Worm (Caenorhabditis elegans) whole organism, L1 larva: ENCODE data around the gene gcy-9.

Experiments used
- C16A3.4 ChIP-seq: fragments of 150-350 bp; optimal IDR thresholded peaks from 2 replicates; lab custom pipeline; 2014; ENCODE audit warnings: missing biosample characterization, missing genetic modification characterization
- C34B4.2 ChIP-seq: sonication (generic microtip); optimal IDR thresholded peaks from 2 replicates; lab custom pipeline; 2017; ENCODE audit warnings: mild to moderate bottlenecking, missing genetic modification characterization, missing compliant biosample characterization
- alr-1 ChIP-seq: fragments of 200-800 bp; sonication (Bioruptor generic); optimal IDR thresholded peaks from 2 replicates; lab custom pipeline; 2018; ENCODE audit warnings: borderline replicate concordance, mild to moderate bottlenecking, missing genetic modification characterization, missing compliant biosample characterization
- aly-2 ChIP-seq: fragments of 150-350 bp; optimal IDR thresholded peaks from 2 replicates; lab custom pipeline; 2014; ENCODE audit warnings: missing biosample characterization, missing genetic modification characterization
- ama-1 ChIP-seq: fragments of 150-350 bp; optimal IDR thresholded peaks from 2 replicates; lab custom pipeline; 2014
- ceh-63 ChIP-seq: fragments of 200-800 bp; sonication (Bioruptor generic); optimal IDR thresholded peaks from 2 replicates; lab custom pipeline; 2018; ENCODE audit warnings: mild to moderate bottlenecking, missing genetic modification characterization, missing compliant biosample characterization
- ceh-8 ChIP-seq: fragments of 200-800 bp; sonication (Bioruptor generic); optimal IDR thresholded peaks from 2 replicates; lab custom pipeline; 2018; ENCODE audit warnings: mild to moderate bottlenecking, missing genetic modification characterization, moderate library complexity, missing compliant biosample characterization
- ceh-90 ChIP-seq: sonication (generic microtip); optimal IDR thresholded peaks from 2 replicates; lab custom pipeline; 2016; ENCODE audit warnings: missing genetic modification characterization, missing compliant biosample characterization
- dpl-1 ChIP-seq, 3 experiments: fragments of 150-350 bp in 2 of 3; sonication (generic microtip) in 1 of 3; optimal IDR thresholded peaks; 2 replicates each; lab custom pipeline; 2014 to 2017; ENCODE audit warnings: missing biosample characterization in 3 of 3, missing genetic modification characterization in 3 of 3, missing genetic modification reagents in 3 of 3
- efl-1 ChIP-seq, 4 experiments: fragments of 150-350 bp; optimal IDR thresholded peaks in 3 of 4; peaks in 1 of 4; 1 replicate in 1 of 4; 2 replicates in 3 of 4; lab custom pipeline; 2014; ENCODE audit warnings: missing biosample characterization in 2 of 4, missing genetic modification characterization in 2 of 4, missing genetic modification reagents in 2 of 4
- efl-3 ChIP-seq: fragments of 200-800 bp; sonication (Bioruptor generic); optimal IDR thresholded peaks from 2 replicates; lab custom pipeline; 2018; ENCODE audit warnings: mild to moderate bottlenecking, missing genetic modification characterization, missing compliant biosample characterization
- egl-27 ChIP-seq, 2 experiments: fragments of 150-350 bp in 1 of 2; sonication (generic microtip); optimal IDR thresholded peaks; 3 replicates each; lab custom pipeline; 2017 to 2018; ENCODE audit warnings: missing biosample characterization in 2 of 2, missing genetic modification characterization in 2 of 2, missing genetic modification reagents in 2 of 2
- elt-2 ChIP-seq: sonication (generic microtip); optimal IDR thresholded peaks from 2 replicates; lab custom pipeline; 2016; ENCODE audit warnings: missing genetic modification characterization, mild to moderate bottlenecking, inconsistent platforms, missing compliant biosample characterization, missing genetic modification reagents
- fos-1 ChIP-seq: fragments of 150-350 bp; optimal IDR thresholded peaks from 2 replicates; lab custom pipeline; 2014; ENCODE audit warnings: missing biosample characterization, missing genetic modification characterization
- hlh-4 ChIP-seq: sonication (generic microtip); optimal IDR thresholded peaks from 2 replicates; lab custom pipeline; 2016; ENCODE audit warnings: mild to moderate bottlenecking, missing genetic modification characterization, missing compliant biosample characterization
- isw-1 ChIP-seq: fragments of 200-800 bp; sonication (Bioruptor generic); IDR thresholded peaks from 2 replicates; pipeline ENCODE4 v1.3.6; 2022; ENCODE audit warnings: missing genetic modification characterization, missing compliant biosample characterization
- jun-1 ChIP-seq: fragments of 150-350 bp; optimal IDR thresholded peaks from 2 replicates; lab custom pipeline; 2014; ENCODE audit warnings: missing biosample characterization, missing genetic modification reagents, missing genetic modification characterization
- lin-14 ChIP-seq: fragments of 200-800 bp; sonication (Bioruptor generic); optimal IDR thresholded peaks from 2 replicates; lab custom pipeline; 2018; ENCODE audit warnings: mild to moderate bottlenecking, missing genetic modification characterization, moderate library complexity, missing compliant biosample characterization
- lin-15B ChIP-seq: fragments of 150-350 bp; sonication (generic microtip); optimal IDR thresholded peaks from 3 replicates; lab custom pipeline; 2014; ENCODE audit warnings: missing biosample characterization, missing genetic modification characterization
- lin-35 ChIP-seq, 2 experiments: fragments of 150-350 bp; optimal IDR thresholded peaks; 2 replicates each; lab custom pipeline; 2014; ENCODE audit warnings: missing biosample characterization in 2 of 2, missing genetic modification characterization in 2 of 2, missing genetic modification reagents in 2 of 2
- lir-3 ChIP-seq: sonication (generic microtip); optimal IDR thresholded peaks from 2 replicates; lab custom pipeline; 2016; ENCODE audit warnings: mild to moderate bottlenecking, missing genetic modification characterization, moderate library complexity, missing compliant biosample characterization; ENCODE audit not compliant: poor library complexity
- nhr-237 ChIP-seq: fragments of 150-350 bp; optimal IDR thresholded peaks from 2 replicates; lab custom pipeline; 2014; ENCODE audit warnings: missing biosample characterization, missing genetic modification characterization
- nhr-77 ChIP-seq: fragments of 150-350 bp; optimal IDR thresholded peaks from 2 replicates; lab custom pipeline; 2014; ENCODE audit warnings: missing biosample characterization, missing genetic modification characterization
- nhr-84 ChIP-seq: sonication (generic microtip); optimal IDR thresholded peaks from 2 replicates; lab custom pipeline; 2017; ENCODE audit warnings: missing biosample characterization, missing genetic modification characterization
- nhr-90 ChIP-seq: sonication (generic microtip); optimal IDR thresholded peaks from 2 replicates; lab custom pipeline; 2016; ENCODE audit warnings: mild to moderate bottlenecking, missing genetic modification characterization, missing compliant biosample characterization; ENCODE audit not compliant: poor library complexity
- pax-3 ChIP-seq: fragments of 200-800 bp; sonication (Bioruptor generic); optimal IDR thresholded peaks from 2 replicates; lab custom pipeline; 2018; ENCODE audit warnings: mild to moderate bottlenecking, missing genetic modification characterization, moderate library complexity, missing compliant biosample characterization
- rnt-1 ChIP-seq: sonication (generic microtip); optimal IDR thresholded peaks from 2 replicates; lab custom pipeline; 2016; ENCODE audit warnings: mild to moderate bottlenecking, missing genetic modification characterization, moderate library complexity, missing compliant biosample characterization
- snpc-4 ChIP-seq: fragments of 150-350 bp; optimal IDR thresholded peaks from 2 replicates; lab custom pipeline; 2014; ENCODE audit warnings: missing biosample characterization, missing genetic modification characterization
- sox-4 ChIP-seq: sonication (generic microtip); optimal IDR thresholded peaks from 2 replicates; lab custom pipeline; 2016; ENCODE audit warnings: missing genetic modification characterization, missing compliant biosample characterization
- swsn-7 ChIP-seq: sonication (generic microtip); optimal IDR thresholded peaks from 2 replicates; lab custom pipeline; 2016; ENCODE audit warnings: missing genetic modification characterization, missing compliant biosample characterization
- tlp-1 ChIP-seq: fragments of 150-350 bp; optimal IDR thresholded peaks from 2 replicates; lab custom pipeline; 2014; ENCODE audit warnings: missing biosample characterization, missing genetic modification characterization
- unc-130 ChIP-seq: fragments of 150-350 bp; optimal IDR thresholded peaks from 2 replicates; lab custom pipeline; 2017; ENCODE audit warnings: missing biosample characterization, missing genetic modification characterization, inconsistent platforms
- unc-62 ChIP-seq: fragments of 150-350 bp; optimal IDR thresholded peaks from 2 replicates; lab custom pipeline; 2014; ENCODE audit warnings: missing biosample characterization, missing genetic modification reagents, missing genetic modification characterization
- unc-98 ChIP-seq: fragments of 200-800 bp; sonication (Bioruptor generic); IDR thresholded peaks from 2 replicates; pipeline ENCODE4 v1.3.6; 2022; ENCODE audit warnings: missing genetic modification characterization, missing compliant biosample characterization
- zip-4 ChIP-seq: fragments of 200-800 bp; sonication (Bioruptor generic); optimal IDR thresholded peaks from 2 replicates; lab custom pipeline; 2018; ENCODE audit warnings: mild to moderate bottlenecking, missing genetic modification characterization, moderate library complexity, missing compliant biosample characterization
- ztf-4 ChIP-seq: fragments of 150-350 bp; optimal IDR thresholded peaks from 2 replicates; lab custom pipeline; 2014; ENCODE audit warnings: missing biosample characterization, missing genetic modification characterization

The gcy-9 gene

DNA sequence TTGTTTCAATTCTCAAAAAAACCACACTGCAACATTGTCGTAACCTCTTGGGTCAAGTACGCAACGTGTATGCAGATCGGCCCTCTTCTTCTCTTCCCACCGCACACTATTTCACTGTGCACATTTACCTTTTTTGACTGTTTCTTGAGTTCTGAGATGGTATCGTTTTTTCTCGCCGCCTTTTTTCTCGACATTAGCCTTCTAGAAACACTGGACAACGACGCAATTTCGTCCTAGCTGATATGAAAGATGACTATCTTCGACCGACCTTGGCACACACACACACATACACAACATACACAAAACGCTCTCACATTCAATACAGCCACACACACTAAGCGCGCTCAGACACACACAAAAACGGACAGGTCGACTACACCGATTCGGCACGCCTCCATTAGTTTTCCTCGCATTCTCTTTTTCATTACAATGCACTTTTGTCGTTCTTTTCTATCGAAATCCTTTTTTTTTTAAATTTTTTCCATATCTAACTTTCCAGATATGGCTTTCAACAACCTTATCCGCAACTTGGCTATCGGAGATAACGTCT is 1.8 kb upstream of the gcy-9 start, which contains the start of gene aco-1 (continued):
- TF ChIP-seq efl-3, result peak; percentile 35
- no peak for TF ChIP-seq ceh-8
- TF ChIP-seq zip-4 (GFP tag; lab: Kevin White, UChicago), result no peak
- TF ChIP-seq nhr-90 (tag; lab: Kevin White, UChicago), result peak; percentile 73
- TF ChIP-seq hlh-4 (tag; lab: Kevin White, UChicago), result no peak

DNA sequence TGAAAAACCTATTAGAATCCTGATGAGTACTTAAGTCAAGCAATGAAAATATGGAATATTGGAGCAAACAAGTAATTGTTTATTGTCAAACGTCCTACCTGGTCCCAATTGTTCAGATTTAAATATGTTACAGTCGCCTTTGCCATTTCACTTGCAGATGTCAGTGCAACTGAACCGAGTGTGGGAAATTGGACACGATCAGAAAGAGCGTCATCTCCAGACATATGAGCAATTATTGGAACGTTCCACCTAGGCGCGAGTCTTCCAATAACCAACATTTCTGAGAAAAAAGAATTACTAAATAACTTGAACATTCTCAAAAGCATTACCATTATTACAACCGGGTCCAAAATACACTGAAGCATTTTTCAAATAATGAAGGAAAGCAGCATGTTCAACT is 588 bp downstream of the gcy-9 start:
- TF ChIP-seq lir-3 (tag; lab: Kevin White, UChicago) (no peak), ceh-63 (GFP tag; lab: Kevin White, UChicago) (no peak), rnt-1 (tag; lab: Kevin White, UChicago) (no peak), C34B4.2 (tag; lab: Kevin White, UChicago) (no peak), nhr-237 (tag; lab: Kevin White, UChicago) (no peak), ama-1 (no peak), nhr-77 (tag; lab: Kevin White, UChicago) (no peak), sox-4 (no peak), lin-15B (no peak), snpc-4 (tag; lab: Kevin White, UChicago) (no peak)

DNA sequence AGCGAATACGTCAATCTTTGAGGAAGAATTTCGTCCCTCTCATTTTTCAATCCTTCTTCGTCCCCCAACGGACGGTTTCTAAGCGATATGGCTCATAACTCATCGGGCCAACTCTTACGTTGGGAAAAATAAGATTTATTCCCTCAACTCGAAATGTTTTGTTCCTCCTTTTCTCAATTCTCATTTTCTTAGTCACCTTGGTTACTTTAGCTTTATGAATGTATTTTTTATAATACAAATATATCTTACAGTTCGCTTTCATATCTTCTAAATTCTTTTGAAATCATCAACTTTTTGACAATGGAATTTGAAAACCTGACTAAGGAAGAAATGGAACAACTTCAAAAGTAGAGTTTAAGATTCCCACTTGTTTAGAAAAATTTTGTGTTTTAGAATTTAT is 8.3 kb downstream of the gcy-9 start, which contains the start of gene npr-9:
npr-9 (plus strand) TSS at position 301 of the 400 bp plus-strand sequence.
- TF ChIP-seq sox-4, result no peak
- no peak for TF ChIP-seq aly-2
- no peak for TF ChIP-seq jun-1 (tag; lab: Kevin White, UChicago)
- no peak for TF ChIP-seq unc-62 (GFP tag; lab: Kevin White, UChicago)
- TF ChIP-seq isw-1, result no peak
- TF ChIP-seq fos-1 (tag; lab: Kevin White, UChicago), result no peak
- TF ChIP-seq dpl-1 (GFP tag; optimal IDR thresholded peaks at IDR 0.05; lab: Kevin White, UChicago), result no peak
- no peak for TF ChIP-seq swsn-7
- no peak for TF ChIP-seq unc-98
- TF ChIP-seq unc-130 (tag; lab: Kevin White, UChicago), result no peak
- TF ChIP-seq nhr-77 (tag; lab: Kevin White, UChicago), result no peak
- TF ChIP-seq alr-1 (tag; lab: Kevin White, UChicago), result no peak
- TF ChIP-seq egl-27 (tag; optimal IDR thresholded peaks at IDR 0.05; lab: Kevin White, UChicago), result no peak
- TF ChIP-seq C16A3.4 (tag; lab: Kevin White, UChicago), result no peak
- TF ChIP-seq lin-35 (GFP tag; optimal IDR thresholded peaks at IDR 0.05; lab: Kevin White, UChicago), result no peak
- no peak for TF ChIP-seq tlp-1 (tag; lab: Kevin White, UChicago)
- TF ChIP-seq pax-3 (tag; lab: Kevin White, UChicago), result no peak
- no peak for TF ChIP-seq ceh-90 (tag; lab: Kevin White, UChicago)
- TF ChIP-seq elt-2 (tag; lab: Kevin White, UChicago), result no peak
- no peak for TF ChIP-seq ztf-4 (tag; lab: Kevin White, UChicago)

DNA sequence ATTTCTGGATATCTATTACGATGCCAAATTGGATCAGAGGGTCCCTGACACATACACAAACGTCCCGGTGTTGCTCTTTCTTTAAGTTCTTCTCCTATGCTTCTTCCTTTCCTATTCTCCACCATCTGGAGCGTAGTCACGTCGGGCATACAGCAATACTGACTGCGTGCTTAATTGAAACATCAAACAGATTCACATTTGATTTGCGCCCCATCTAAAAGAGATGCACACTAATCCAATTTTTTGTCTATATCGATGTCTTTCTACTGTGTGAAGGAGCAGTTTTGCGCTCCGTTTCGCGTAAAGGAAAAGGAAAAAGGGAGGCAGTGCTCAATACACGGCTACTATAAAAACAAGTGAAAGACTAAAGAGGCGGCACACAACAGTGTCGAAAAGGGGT is 9.0 kb downstream of the gcy-9 start:
- TF ChIP-seq efl-1 (optimal IDR thresholded peaks at IDR 0.05; lab: Kevin White, UChicago), result no peak
- TF ChIP-seq efl-1 (GFP tag; optimal IDR thresholded peaks at IDR 0.05 in 1 of 2; lab: Kevin White, UChicago), result peak in 1 of 2 experiments; percentile 53
- TF ChIP-seq nhr-84 (tag; lab: Kevin White, UChicago), result no peak
- peak; percentile 63 for TF ChIP-seq lin-14 (GFP tag; lab: Kevin White, UChicago)
